Fruit fly (Drosophila melanogaster) whole organism, pupa: ENCODE results near the gene S-Lap2.

Source experiments
- CG13204 ChIP-seq: fragments of 200-800 bp; sonication (Bioruptor generic); optimal IDR thresholded peaks from 2 replicates; lab custom pipeline; 2018; ENCODE audit warnings: missing biosample characterization, mild to moderate bottlenecking, missing genetic modification characterization, moderate library complexity
- CG15710 ChIP-seq: fragments of 200-800 bp; sonication (Bioruptor generic); optimal IDR thresholded peaks from 2 replicates; lab custom pipeline; 2018; ENCODE audit warnings: missing biosample characterization, mild to moderate bottlenecking, missing genetic modification characterization, moderate library complexity
- CG34367 ChIP-seq: fragments of 200-800 bp; sonication (Bioruptor generic); optimal IDR thresholded peaks from 2 replicates; lab custom pipeline; 2018; ENCODE audit warnings: missing biosample characterization, mild to moderate bottlenecking, missing genetic modification characterization
- CG8301 ChIP-seq: fragments of 200-800 bp; sonication (Bioruptor generic); optimal IDR thresholded peaks from 2 replicates; lab custom pipeline; 2018; ENCODE audit warnings: missing biosample characterization, mild to moderate bottlenecking, missing genetic modification characterization
- D1 ChIP-seq: fragments of 200-800 bp; sonication (Bioruptor generic); optimal IDR thresholded peaks from 2 replicates; lab custom pipeline; 2018; ENCODE audit warnings: missing biosample characterization, mild to moderate bottlenecking, missing genetic modification characterization, moderate library complexity
- Pif1A ChIP-seq: fragments of 200-800 bp; sonication (Bioruptor generic); optimal IDR thresholded peaks from 3 replicates; lab custom pipeline; 2016; ENCODE audit warnings: missing biosample characterization, missing genetic modification characterization
- rn ChIP-seq: fragments of 200-800 bp; sonication (Bioruptor generic); IDR thresholded peaks from 2 replicates; pipeline ENCODE4 v1.3.6; 2022; ENCODE audit warnings: missing biosample characterization, missing genetic modification characterization

dm6 chr3L:8578470-8578869, 41.2 kb upstream of the S-Lap2 start:
- TF ChIP-seq D1 (tag; lab: Kevin White, UChicago) (no peak), CG13204 (GFP tag; lab: Kevin White, UChicago) (no peak), CG15710 (tag; lab: Kevin White, UChicago) (no peak), CG8301 (tag; lab: Kevin White, UChicago) (no peak), rn (GFP tag; lab: Robert Waterston, UW) (no peak), CG34367 (tag; lab: Kevin White, UChicago) (no peak), Pif1A (GFP tag; lab: Kevin White, UChicago) (no peak)
